Fruit fly (Drosophila melanogaster) whole organism, prepupa: ENCODE data around the gene Cdk1.
A peak's percentile ranks its signal among the peaks of the same experiment; 100 is the strongest.

Experiments used
- CG10631 ChIP-seq: fragments of 200-800 bp; sonication (Bioruptor generic); optimal IDR thresholded peaks from 2 replicates; lab custom pipeline; 2016; ENCODE audit warnings: missing biosample characterization, missing genetic modification characterization
- CG10669 ChIP-seq: fragments of 200-800 bp; sonication (Bioruptor generic); optimal IDR thresholded peaks from 3 replicates; lab custom pipeline; 2018; ENCODE audit warnings: missing biosample characterization, mild to moderate bottlenecking, missing genetic modification characterization, moderate library complexity
- CG11294 ChIP-seq: fragments of 200-800 bp; sonication (Bioruptor generic); IDR thresholded peaks from 2 replicates; pipeline ENCODE4 v1.3.6; 2022; ENCODE audit warnings: missing biosample characterization, missing genetic modification characterization
- CG11902 ChIP-seq: fragments of 200-800 bp; sonication (Bioruptor generic); optimal IDR thresholded peaks from 3 replicates; lab custom pipeline; 2016; ENCODE audit warnings: missing biosample characterization, missing genetic modification characterization
- CG15336 ChIP-seq: fragments of 200-800 bp; sonication (Bioruptor generic); IDR thresholded peaks from 2 replicates; pipeline ENCODE4 v1.3.6; 2022; ENCODE audit warnings: missing biosample characterization, missing genetic modification characterization
- CG1621 ChIP-seq: fragments of 200-800 bp; sonication (Bioruptor generic); optimal IDR thresholded peaks from 3 replicates; lab custom pipeline; 2018; ENCODE audit warnings: missing biosample characterization, mild to moderate bottlenecking, missing genetic modification characterization
- CG3032 ChIP-seq: fragments of 200-800 bp; optimal IDR thresholded peaks from 2 replicates; lab custom pipeline; 2019; ENCODE audit warnings: missing biosample characterization, mild to moderate bottlenecking, missing genetic modification characterization, moderate library complexity
- CG31627 ChIP-seq: fragments of 200-800 bp; sonication (Bioruptor generic); optimal IDR thresholded peaks from 3 replicates; lab custom pipeline; 2016; ENCODE audit warnings: missing biosample characterization, missing genetic modification characterization
- CG32006 ChIP-seq: fragments of 200-800 bp; sonication (Bioruptor generic); optimal IDR thresholded peaks from 3 replicates; lab custom pipeline; 2017; ENCODE audit warnings: missing biosample characterization, mild to moderate bottlenecking, missing genetic modification characterization
- CG34406 ChIP-seq: fragments of 200-800 bp; sonication (Bioruptor generic); optimal IDR thresholded peaks from 3 replicates; lab custom pipeline; 2016; ENCODE audit warnings: missing biosample characterization, missing genetic modification characterization
- CG3919 ChIP-seq: fragments of 200-800 bp; sonication (Bioruptor generic); optimal IDR thresholded peaks from 3 replicates; lab custom pipeline; 2016; ENCODE audit warnings: missing biosample characterization, missing genetic modification characterization
- CG4318 ChIP-seq: fragments of 200-800 bp; sonication (Bioruptor generic); optimal IDR thresholded peaks from 3 replicates; lab custom pipeline; 2017; ENCODE audit warnings: missing biosample characterization, mild to moderate bottlenecking, missing genetic modification characterization
- CG6276 ChIP-seq: fragments of 200-800 bp; sonication (Bioruptor generic); optimal IDR thresholded peaks from 2 replicates; lab custom pipeline; 2017; ENCODE audit warnings: missing biosample characterization, mild to moderate bottlenecking, missing genetic modification characterization
- CG6792 ChIP-seq: fragments of 200-800 bp; sonication (Bioruptor generic); optimal IDR thresholded peaks from 3 replicates; lab custom pipeline; 2016; ENCODE audit warnings: missing biosample characterization, missing genetic modification characterization
- CG6808 ChIP-seq: fragments of 200-800 bp; sonication (Bioruptor generic); optimal IDR thresholded peaks from 3 replicates; lab custom pipeline; 2017; ENCODE audit warnings: missing biosample characterization, missing genetic modification characterization, mild to moderate bottlenecking, moderate library complexity, missing genetic modification reagents
- CG6854 ChIP-seq: fragments of 200-800 bp; sonication (Bioruptor generic); optimal IDR thresholded peaks from 2 replicates; lab custom pipeline; 2017; ENCODE audit warnings: missing biosample characterization, mild to moderate bottlenecking, missing genetic modification characterization
- CG8119 ChIP-seq: fragments of 200-800 bp; sonication (Bioruptor generic); IDR thresholded peaks from 3 replicates; pipeline ENCODE4 v1.3.6; 2022; ENCODE audit warnings: missing biosample characterization, missing genetic modification characterization
- CG8319 ChIP-seq: fragments of 200-800 bp; sonication (Bioruptor generic); optimal IDR thresholded peaks from 3 replicates; lab custom pipeline; 2016; ENCODE audit warnings: missing biosample characterization, missing genetic modification characterization
- CG8632 ChIP-seq: fragments of 200-800 bp; sonication (Bioruptor generic); optimal IDR thresholded peaks from 3 replicates; lab custom pipeline; 2016; ENCODE audit warnings: missing biosample characterization, missing genetic modification characterization
- CG9139 ChIP-seq: fragments of 200-800 bp; sonication (Bioruptor generic); optimal IDR thresholded peaks from 3 replicates; lab custom pipeline; 2017; ENCODE audit warnings: missing biosample characterization, mild to moderate bottlenecking, missing genetic modification characterization
- Eip75B ChIP-seq: fragments of 200-800 bp; sonication (Bioruptor generic); optimal IDR thresholded peaks from 3 replicates; lab custom pipeline; 2016; ENCODE audit warnings: missing biosample characterization, missing genetic modification characterization
- Eip78C ChIP-seq: fragments of 200-800 bp; sonication (Bioruptor generic); peaks from one replicate; lab custom pipeline; 2016; ENCODE audit warnings: missing biosample characterization, missing genetic modification characterization
- Eip93F ChIP-seq: fragments of 200-800 bp; sonication (Bioruptor generic); optimal IDR thresholded peaks from 2 replicates; lab custom pipeline; 2016; ENCODE audit warnings: missing biosample characterization, mild to moderate bottlenecking, missing genetic modification characterization
- Ets21C ChIP-seq: fragments of 200-800 bp; sonication (Bioruptor generic); optimal IDR thresholded peaks from 3 replicates; lab custom pipeline; 2016; ENCODE audit warnings: missing biosample characterization, missing genetic modification characterization
- Ets96B ChIP-seq: fragments of 200-800 bp; optimal IDR thresholded peaks from 2 replicates; lab custom pipeline; 2019; ENCODE audit warnings: missing biosample characterization, mild to moderate bottlenecking, missing genetic modification characterization, moderate library complexity
- Gug ChIP-seq: fragments of 200-800 bp; sonication (Bioruptor generic); IDR thresholded peaks from 2 replicates; pipeline ENCODE4 v1.3.6; 2022; ENCODE audit warnings: missing biosample characterization, missing genetic modification characterization
- Hr39 ChIP-seq: fragments of 200-800 bp; sonication (Bioruptor generic); optimal IDR thresholded peaks from 2 replicates; lab custom pipeline; 2016; ENCODE audit warnings: missing biosample characterization, missing genetic modification characterization
- Hr4 ChIP-seq: fragments of 200-800 bp; sonication (Bioruptor generic); optimal IDR thresholded peaks from 3 replicates; lab custom pipeline; 2016; ENCODE audit warnings: missing biosample characterization, missing genetic modification characterization
- Lpt ChIP-seq: fragments of 200-800 bp; sonication (Bioruptor generic); optimal IDR thresholded peaks from 3 replicates; lab custom pipeline; 2016; ENCODE audit warnings: missing biosample characterization, missing genetic modification characterization
- OdsH ChIP-seq: fragments of 200-800 bp; sonication (Bioruptor generic); optimal IDR thresholded peaks from 3 replicates; lab custom pipeline; 2016; ENCODE audit warnings: missing biosample characterization, missing genetic modification characterization
- Sox102F ChIP-seq: fragments of 200-800 bp; sonication (Bioruptor generic); optimal IDR thresholded peaks from 2 replicates; lab custom pipeline; 2016; ENCODE audit warnings: missing biosample characterization, mild to moderate bottlenecking, missing genetic modification characterization
- Sox14 ChIP-seq: fragments of 200-800 bp; sonication (Bioruptor generic); optimal IDR thresholded peaks from 3 replicates; lab custom pipeline; 2016; ENCODE audit warnings: missing biosample characterization, missing genetic modification characterization
- Sox15 ChIP-seq: fragments of 200-800 bp; sonication (Bioruptor generic); optimal IDR thresholded peaks from 3 replicates; lab custom pipeline; 2016; ENCODE audit warnings: missing biosample characterization, missing genetic modification characterization
- achi ChIP-seq: fragments of 200-800 bp; sonication (Bioruptor generic); optimal IDR thresholded peaks from 3 replicates; lab custom pipeline; 2016; ENCODE audit warnings: missing biosample characterization, missing genetic modification characterization
- acj6 ChIP-seq: fragments of 200-800 bp; sonication (Bioruptor generic); optimal IDR thresholded peaks from 3 replicates; lab custom pipeline; 2016; ENCODE audit warnings: missing biosample characterization, missing genetic modification characterization
- dac ChIP-seq: fragments of 200-800 bp; sonication (Bioruptor generic); optimal IDR thresholded peaks from 2 replicates; lab custom pipeline; 2017; ENCODE audit warnings: missing biosample characterization, mild to moderate bottlenecking, missing genetic modification characterization
- dsx ChIP-seq: fragments of 200-800 bp; optimal IDR thresholded peaks from 3 replicates; lab custom pipeline; 2019; ENCODE audit warnings: missing biosample characterization, mild to moderate bottlenecking, missing genetic modification characterization, moderate library complexity; ENCODE audit not compliant: poor library complexity, severe bottlenecking
- eg ChIP-seq: fragments of 200-800 bp; sonication (Bioruptor generic); IDR thresholded peaks from 3 replicates; pipeline ENCODE4 v1.3.6; 2022; ENCODE audit warnings: missing biosample characterization, missing genetic modification characterization
- esn ChIP-seq: fragments of 200-800 bp; sonication (Bioruptor generic); optimal IDR thresholded peaks from 2 replicates; lab custom pipeline; 2016; ENCODE audit warnings: missing biosample characterization, mild to moderate bottlenecking, missing genetic modification characterization, moderate library complexity
- fd59A ChIP-seq: fragments of 200-800 bp; sonication (Bioruptor generic); optimal IDR thresholded peaks from 2 replicates; lab custom pipeline; 2017; ENCODE audit warnings: missing biosample characterization, mild to moderate bottlenecking, missing genetic modification characterization, missing genetic modification reagents
- lz ChIP-seq: fragments of 200-800 bp; sonication (Bioruptor generic); optimal IDR thresholded peaks from 3 replicates; lab custom pipeline; 2016; ENCODE audit warnings: missing biosample characterization, missing genetic modification characterization
- net ChIP-seq: fragments of 200-800 bp; sonication (Bioruptor generic); optimal IDR thresholded peaks from 3 replicates; lab custom pipeline; 2016; ENCODE audit warnings: missing biosample characterization, missing genetic modification characterization
- pdm3 ChIP-seq: fragments of 200-800 bp; sonication (Bioruptor generic); optimal IDR thresholded peaks from 3 replicates; lab custom pipeline; 2016; ENCODE audit warnings: missing biosample characterization, missing genetic modification characterization
- salr ChIP-seq, 2 experiments: fragments of 200-800 bp; sonication (Bioruptor generic); optimal IDR thresholded peaks; 3 replicates each; lab custom pipeline; 2016 to 2018; ENCODE audit warnings: missing biosample characterization in 2 of 2, missing genetic modification characterization in 2 of 2, mild to moderate bottlenecking in 1 of 2
- spab ChIP-seq: fragments of 200-800 bp; sonication (Bioruptor generic); optimal IDR thresholded peaks from 2 replicates; lab custom pipeline; 2017; ENCODE audit warnings: missing biosample characterization, mild to moderate bottlenecking, missing genetic modification characterization, missing genetic modification reagents
- ss ChIP-seq, 2 experiments: fragments of 200-800 bp; sonication (Bioruptor generic); optimal IDR thresholded peaks; 2 replicates in 1 of 2; 3 replicates in 1 of 2; lab custom pipeline; 2017 to 2018; ENCODE audit warnings: mild to moderate bottlenecking in 2 of 2, missing biosample characterization in 2 of 2, missing genetic modification characterization in 2 of 2, moderate library complexity in 1 of 2
- svp ChIP-seq: fragments of 200-800 bp; sonication (Bioruptor generic); peaks from one replicate; lab custom pipeline; 2016; ENCODE audit warnings: missing biosample characterization, missing genetic modification characterization
- topi ChIP-seq: fragments of 200-800 bp; sonication (Bioruptor generic); optimal IDR thresholded peaks from 3 replicates; lab custom pipeline; 2016; ENCODE audit warnings: missing biosample characterization, missing genetic modification characterization
- vri ChIP-seq: fragments of 200-800 bp; sonication (Bioruptor generic); optimal IDR thresholded peaks from 3 replicates; lab custom pipeline; 2016; ENCODE audit warnings: missing biosample characterization, mild to moderate bottlenecking, missing genetic modification characterization

Gene Cdk1

dm6 chr2L:10339212-10339721 lies 46.8 kb downstream of the Cdk1 start, which contains the start of gene SamDC (continued):
- TF ChIP-seq CG4318 (no peak), CG34406 (GFP tag; lab: Kevin White, UChicago) (no peak), Ets96B (tag; lab: Kevin White, UChicago) (no peak), pdm3 (peak; percentile 39), Sox102F (peak; percentile 8), ss (GFP tag; optimal IDR thresholded peaks at IDR 0.05; lab: Kevin White, UChicago) (no peak), Eip75B (peak; percentile 9), CG10669 (GFP tag; lab: Kevin White, UChicago) (no peak), CG8119 (GFP tag; lab: Robert Waterston, UW) (no peak), Sox15 (GFP tag; lab: Kevin White, UChicago) (no peak), vri (GFP tag; lab: Kevin White, UChicago) (peak; percentile 44), Gug (no peak), acj6 (GFP tag; lab: Kevin White, UChicago) (peak; percentile 30)
- TF ChIP-seq, all 60 proteins: peak for 27

dm6 chr2L:10334854-10335277 lies 51.2 kb downstream of the Cdk1 start:
- TF ChIP-seq Sox102F (no peak), net (no peak), CG6792 (GFP tag; lab: Kevin White, UChicago) (no peak), CG11294 (GFP tag; lab: Robert Waterston, UW) (no peak), CG8119 (GFP tag; lab: Robert Waterston, UW) (peak; percentile 58; the same call in 2 of the 3 replicates), OdsH (GFP tag; lab: Kevin White, UChicago) (no peak), CG3919 (GFP tag; lab: Kevin White, UChicago) (no peak), Hr39 (GFP tag; lab: Kevin White, UChicago) (no peak), CG10631 (GFP tag; lab: Kevin White, UChicago) (no peak), acj6 (GFP tag; lab: Kevin White, UChicago) (peak; percentile 27), spab (GFP tag; lab: Kevin White, UChicago) (no peak), Eip75B (peak; percentile 46), dsx (GFP tag; lab: Kevin White, UChicago) (peak; percentile 18), Sox14 (GFP tag; lab: Kevin White, UChicago) (peak; percentile 66), CG9139 (no peak), CG32006 (no peak), topi (GFP tag; lab: Kevin White, UChicago) (peak; percentile 17), Hr4 (GFP tag; lab: Kevin White, UChicago) (peak; percentile 24), salr (GFP tag; optimal IDR thresholded peaks at IDR 0.05; lab: Kevin White, UChicago) (no peak), Ets21C (GFP tag; lab: Kevin White, UChicago) (no peak), CG6276 (GFP tag; lab: Kevin White, UChicago) (no peak), CG31627 (GFP tag; lab: Kevin White, UChicago) (no peak), CG1621 (tag; lab: Kevin White, UChicago) (peak; percentile 34), Lpt (GFP tag; lab: Kevin White, UChicago) (peak; percentile 2), Eip78C (GFP tag; lab: Kevin White, UChicago) (peak; percentile 85), eg (GFP tag; lab: Robert Waterston, UW) (no peak), fd59A (GFP tag; lab: Kevin White, UChicago) (no peak), Gug (no peak), Eip93F (peak; percentile 23), Sox15 (GFP tag; lab: Kevin White, UChicago) (no peak), CG3032 (tag; lab: Kevin White, UChicago) (no peak), CG6808 (GFP tag; lab: Kevin White, UChicago) (no peak), CG8632 (GFP tag; lab: Kevin White, UChicago) (no peak), CG11902 (GFP tag; lab: Kevin White, UChicago) (no peak), dac (no peak), achi (GFP tag; lab: Kevin White, UChicago) (peak; percentile 32), Ets96B (tag; lab: Kevin White, UChicago) (peak; percentile 9), CG6854 (peak; percentile 61), CG15336 (GFP tag; lab: Robert Waterston, UW) (peak; percentile 66), esn (GFP tag; lab: Kevin White, UChicago) (peak; percentile 67), CG4318 (no peak), lz (no peak), svp (GFP tag; lab: Kevin White, UChicago) (peak; percentile 73), ss (GFP tag; optimal IDR thresholded peaks at IDR 0.05; lab: Kevin White, UChicago) (peak in 1 of 2 experiments; percentile 81), CG8319 (no peak)
